Worm (Caenorhabditis elegans) whole organism, L3 larva: ENCODE measurements around the gene hlh-32.

ENCODE experiments used
- ZK546.5 ChIP-seq: sonication (generic microtip); optimal IDR thresholded peaks from 2 replicates; lab custom pipeline; 2017; ENCODE audit warnings: missing biosample characterization, missing genetic modification characterization
- egl-27 ChIP-seq: sonication (generic microtip); optimal IDR thresholded peaks from 4 replicates; lab custom pipeline; 2017; ENCODE audit warnings: missing biosample characterization, missing genetic modification reagents, missing genetic modification characterization
- fkh-10 ChIP-seq: sonication (generic microtip); optimal IDR thresholded peaks from 2 replicates; lab custom pipeline; 2017; ENCODE audit warnings: missing biosample characterization, missing genetic modification reagents, missing genetic modification characterization
- pha-4 ChIP-seq: fragments of 150-350 bp; optimal IDR thresholded peaks from 2 replicates; lab custom pipeline; 2014; ENCODE audit warnings: missing biosample characterization, missing genetic modification reagents, missing genetic modification characterization
- sea-2 ChIP-seq: fragments of 150-350 bp; sonication (generic microtip); optimal IDR thresholded peaks from 4 replicates; lab custom pipeline; 2014; ENCODE audit warnings: missing biosample characterization, missing genetic modification reagents, missing genetic modification characterization
- unc-39 ChIP-seq: sonication (generic microtip); optimal IDR thresholded peaks from 4 replicates; lab custom pipeline; 2017; ENCODE audit warnings: missing biosample characterization, missing genetic modification characterization
- zag-1 ChIP-seq: fragments of 150-350 bp; optimal IDR thresholded peaks from 2 replicates; lab custom pipeline; 2014; ENCODE audit warnings: missing biosample characterization, missing genetic modification characterization

ce11 chrIV:16180898-16181482 lies 48.7 kb downstream of the hlh-32 start:
- TF ChIP-seq pha-4 (tag; lab: Kevin White, UChicago): peak; percentile 62
- no peak for TF ChIP-seq unc-39
- peak; percentile 6 for TF ChIP-seq egl-27 (tag; lab: Kevin White, UChicago)
- TF ChIP-seq ZK546.5 (tag; lab: Kevin White, UChicago): no peak
- TF ChIP-seq sea-2: no peak
- no peak for TF ChIP-seq fkh-10
- no peak for TF ChIP-seq zag-1 (tag; lab: Kevin White, UChicago)
